Worm (Caenorhabditis elegans): ENCODE data around the gene xbp-1.

The xbp-1 gene

ce11 chrIII:4240126-4240525, 46.5 kb downstream of the xbp-1 start:
- no peak for TF ChIP-seq sptf-1 (tag; optimal IDR thresholded peaks at IDR 0.05)
- TF ChIP-seq elt-3 (tag; optimal IDR thresholded peaks at IDR 0.05) = no peak
- no peak for TF ChIP-seq ztf-11 (tag; optimal IDR thresholded peaks at IDR 0.05)
- no peak for TF ChIP-seq flh-1 (GFP tag; optimal IDR thresholded peaks at IDR 0.05)
- TF ChIP-seq ceh-43 (GFP tag; optimal IDR thresholded peaks at IDR 0.05) = no peak
- no peak for TF ChIP-seq nhr-12 (tag; optimal IDR thresholded peaks at IDR 0.05)
- no peak for TF ChIP-seq tbx-8 (GFP tag; optimal IDR thresholded peaks at IDR 0.05)
- TF ChIP-seq unc-120 (tag; optimal IDR thresholded peaks at IDR 0.05; ENCODE audit: poor library complexity, severe bottlenecking) = no peak
- no peak for TF ChIP-seq snpc-4 (tag; optimal IDR thresholded peaks at IDR 0.05)

- TF ChIP-seq hlh-1 (tag; optimal IDR thresholded peaks at IDR 0.05) (no peak), elt-1 (tag; optimal IDR thresholded peaks at IDR 0.05; ENCODE audit: borderline replicate concordance, insufficient read depth) (peak; percentile 54), ceh-43 (GFP tag; optimal IDR thresholded peaks at IDR 0.05) (no peak), M03D4.4 (tag; optimal IDR thresholded peaks at IDR 0.05) (no peak), nhr-76 (tag; optimal IDR thresholded peaks at IDR 0.05) (no peak)
Observed at ce11 chrIII:4241181-4241580, 47.6 kb downstream of the xbp-1 start.

ce11 chrIII:4242225-4242862, 48.7 kb downstream of the xbp-1 start, which contains the start of gene F43C1.7:
F43C1.7 (minus strand) TSS chrIII:4242575.
- no peak for TF ChIP-seq sptf-1 (tag; optimal IDR thresholded peaks at IDR 0.05)
- peak; percentile 60 for TF ChIP-seq zip-8 (tag; optimal IDR thresholded peaks at IDR 0.05)
- TF ChIP-seq lsy-2 (tag; optimal IDR thresholded peaks at IDR 0.05) = no peak
- TF ChIP-seq flh-1 (GFP tag; optimal IDR thresholded peaks at IDR 0.05) = no peak
- TF ChIP-seq M03D4.4 (tag; optimal IDR thresholded peaks at IDR 0.05) = no peak

- TF ChIP-seq mab-5 (tag; optimal IDR thresholded peaks at IDR 0.05) = no peak
- no peak for TF ChIP-seq snpc-4 (tag; optimal IDR thresholded peaks at IDR 0.05)
- no peak for TF ChIP-seq nhr-28 (tag; optimal IDR thresholded peaks at IDR 0.05)
- TF ChIP-seq cnd-1 (tag; optimal IDR thresholded peaks at IDR 0.05) = no peak
- no peak for TF ChIP-seq mls-2 (tag; optimal IDR thresholded peaks at IDR 0.05)
- TF ChIP-seq M03D4.4 (tag; optimal IDR thresholded peaks at IDR 0.05) = no peak
- no peak for TF ChIP-seq ces-1 (GFP tag; optimal IDR thresholded peaks at IDR 0.05)
- TF ChIP-seq zip-8 (tag; optimal IDR thresholded peaks at IDR 0.05) = no peak
- no peak for TF ChIP-seq nhr-12 (tag; optimal IDR thresholded peaks at IDR 0.05)
- TF ChIP-seq drap-1 (GFP tag; optimal IDR thresholded peaks at IDR 0.05) = no peak
- TF ChIP-seq flh-1 (GFP tag; optimal IDR thresholded peaks at IDR 0.05) = no peak
- TF ChIP-seq nhr-76 (tag; optimal IDR thresholded peaks at IDR 0.05) = no peak
Observed at ce11 chrIII:4243461-4243860, 49.9 kb downstream of the xbp-1 start, which contains the start of gene mrpl-21. mrpl-21 (minus strand) TSS chrIII:4243561.

ce11 chrIII:4244285-4244684, 50.7 kb downstream of the xbp-1 start, which contains the start of gene zhit-2:
zhit-2 (minus strand) TSS chrIII:4244385.
- no peak for TF ChIP-seq snpc-4 (tag; optimal IDR thresholded peaks at IDR 0.05)
- no peak for TF ChIP-seq drap-1 (GFP tag; optimal IDR thresholded peaks at IDR 0.05)
- no peak for TF ChIP-seq cnd-1 (tag; optimal IDR thresholded peaks at IDR 0.05)
- no peak for TF ChIP-seq nhr-76 (tag; optimal IDR thresholded peaks at IDR 0.05)
- no peak for TF ChIP-seq ceh-39 (tag; optimal IDR thresholded peaks at IDR 0.05)

All from whole organism, mixed stage, embryonic.